In genomic region chrX:11666545-11667177, ce11 we compare ENCODE assay signal across 4 worm cellular contexts.
TF ChIP-seq lines count a peak whose summit lies in the region.

Gene noca-2, plus strand, starts transcription at chrX:11667127.

TF ChIP-seq in whole organism, L2 larva, 48 proteins besides CTCF, POLR2A, EP300 and RAD21:
- peak; percentile 75 for TF ChIP-seq C34F6.9 (tag; optimal IDR thresholded peaks at IDR 0.05; lab: Kevin White, UChicago)
- TF ChIP-seq sem-4 (tag; optimal IDR thresholded peaks at IDR 0.05; lab: Kevin White, UChicago) = peak; percentile 3
- TF ChIP-seq fos-1 (tag; optimal IDR thresholded peaks at IDR 0.05; lab: Kevin White, UChicago) = peak; percentile 15
- TF ChIP-seq ztf-1 (GFP tag; conservative IDR thresholded peaks at IDR 0.05; lab: Robert Waterston, UW) = no peak
- peak; percentile 8 for TF ChIP-seq crh-2 (tag; optimal IDR thresholded peaks at IDR 0.05; lab: Kevin White, UChicago)
- TF ChIP-seq lsy-2 (tag; optimal IDR thresholded peaks at IDR 0.05; lab: Kevin White, UChicago) = peak in 1 of 2 experiments; percentile 44
- TF ChIP-seq F13H6.1 (tag; optimal IDR thresholded peaks at IDR 0.05; lab: Kevin White, UChicago) = peak; percentile 47
- TF ChIP-seq egl-27 (tag; optimal IDR thresholded peaks at IDR 0.05; lab: Kevin White, UChicago) = peak; percentile 36
- peak; percentile 67 for TF ChIP-seq sma-9 (GFP tag; optimal IDR thresholded peaks at IDR 0.05; lab: Kevin White, UChicago)
- TF ChIP-seq sma-9 (tag; optimal IDR thresholded peaks at IDR 0.05; lab: Kevin White, UChicago) = no peak
- no peak for TF ChIP-seq lin-11 (tag; optimal IDR thresholded peaks at IDR 0.05; lab: Kevin White, UChicago)
- peak; percentile 81 for TF ChIP-seq unc-55 (GFP tag; optimal IDR thresholded peaks at IDR 0.05; lab: Kevin White, UChicago)
- TF ChIP-seq zag-1 (tag; optimal IDR thresholded peaks at IDR 0.05; lab: Kevin White, UChicago) = peak; percentile 55
- no peak for TF ChIP-seq nhr-21 (tag; optimal IDR thresholded peaks at IDR 0.05; lab: Kevin White, UChicago)
- peak; percentile 6 for TF ChIP-seq nhr-129 (tag; optimal IDR thresholded peaks at IDR 0.05; lab: Kevin White, UChicago)
- TF ChIP-seq ceh-16 (tag; optimal IDR thresholded peaks at IDR 0.05; lab: Kevin White, UChicago) = no peak
- TF ChIP-seq mab-5 (tag; optimal IDR thresholded peaks at IDR 0.05; lab: Kevin White, UChicago) = peak; percentile 76

TF ChIP-seq in whole organism, L4 larva, 104 proteins besides CTCF, POLR2A, EP300 and RAD21 (continues in another document):
- TF ChIP-seq nhr-6 (tag; optimal IDR thresholded peaks at IDR 0.05; lab: Kevin White, UChicago) (peak; percentile 4), F49E8.2 (tag; optimal IDR thresholded peaks at IDR 0.05; lab: Kevin White, UChicago; ENCODE audit: borderline replicate concordance) (no peak), nhr-10 (tag; optimal IDR thresholded peaks at IDR 0.05; lab: Kevin White, UChicago) (no peak), saeg-2 (GFP tag; IDR thresholded peaks at IDR 0.05; lab: Robert Waterston, UW) (no peak), zip-2 (tag; optimal IDR thresholded peaks at IDR 0.05; lab: Kevin White, UChicago) (no peak), F10B5.3 (tag; optimal IDR thresholded peaks at IDR 0.05; lab: Kevin White, UChicago) (no peak), R02D3.7 (tag; optimal IDR thresholded peaks at IDR 0.05; lab: Kevin White, UChicago) (no peak), dve-1 (tag; optimal IDR thresholded peaks at IDR 0.05; lab: Kevin White, UChicago; ENCODE audit: insufficient read depth) (no peak), duxl-1 (tag; optimal IDR thresholded peaks at IDR 0.05; lab: Kevin White, UChicago; ENCODE audit: poor library complexity) (no peak), mxl-2 (GFP tag; conservative IDR thresholded peaks at IDR 0.05; lab: Robert Waterston, UW) (no peak), spr-3 (GFP tag; optimal IDR thresholded peaks at IDR 0.05; lab: Kevin White, UChicago) (no peak), nhr-25 (tag; optimal IDR thresholded peaks at IDR 0.05; lab: Kevin White, UChicago; ENCODE audit: borderline replicate concordance, insufficient read depth) (no peak), nhr-11 (tag; optimal IDR thresholded peaks at IDR 0.05; lab: Kevin White, UChicago) (no peak), ZK546.5 (tag; optimal IDR thresholded peaks at IDR 0.05; lab: Kevin White, UChicago) (no peak), tra-1 (GFP tag; IDR thresholded peaks at IDR 0.05; lab: Robert Waterston, UW) (no peak), php-3 (GFP tag; IDR thresholded peaks at IDR 0.05; lab: Robert Waterston, UW) (no peak), lin-38 (GFP tag; IDR thresholded peaks at IDR 0.05; lab: Robert Waterston, UW) (no peak), lin-1 (GFP tag; IDR thresholded peaks at IDR 0.05; lab: Robert Waterston, UW) (no peak), dmd-6 (GFP tag; IDR thresholded peaks at IDR 0.05; lab: Robert Waterston, UW) (peak; percentile 36), ceh-28 (tag; optimal IDR thresholded peaks at IDR 0.05; lab: Kevin White, UChicago) (no peak), nhr-111 (GFP tag; optimal IDR thresholded peaks at IDR 0.05; lab: Kevin White, UChicago) (no peak), ceh-82 (tag; optimal IDR thresholded peaks at IDR 0.05; lab: Kevin White, UChicago) (no peak), skn-1 (tag; optimal IDR thresholded peaks at IDR 0.05; lab: Kevin White, UChicago) (no peak), zfp-2 (tag; optimal IDR thresholded peaks at IDR 0.05; lab: Kevin White, UChicago) (no peak), ces-1 (GFP tag; optimal IDR thresholded peaks at IDR 0.05; lab: Kevin White, UChicago) (no peak), unc-130 (GFP tag; optimal IDR thresholded peaks at IDR 0.05; lab: Kevin White, UChicago) (no peak), aly-2 (tag; optimal IDR thresholded peaks at IDR 0.05; lab: Kevin White, UChicago) (no peak)

TF ChIP-seq in whole organism, late embryonic, 69 proteins besides CTCF, POLR2A, EP300 and RAD21:
- TF ChIP-seq nfya-1 (tag; optimal IDR thresholded peaks at IDR 0.05; lab: Kevin White, UChicago) (peak; percentile 61), ceh-34 (tag; optimal IDR thresholded peaks at IDR 0.05; lab: Kevin White, UChicago) (peak; percentile 9), ceh-31 (tag; optimal IDR thresholded peaks at IDR 0.05; lab: Kevin White, UChicago) (peak; percentile 24), unc-42 (tag; optimal IDR thresholded peaks at IDR 0.05; lab: Kevin White, UChicago) (peak; percentile 65), unc-55 (GFP tag; optimal IDR thresholded peaks at IDR 0.05; lab: Kevin White, UChicago) (peak; percentile 62), nhr-11 (tag; optimal IDR thresholded peaks at IDR 0.05; lab: Kevin White, UChicago) (no peak), pax-1 (tag; optimal IDR thresholded peaks at IDR 0.05; lab: Kevin White, UChicago) (no peak)

TF ChIP-seq in whole organism, mixed stage, embryonic, 35 proteins besides CTCF, POLR2A, EP300 and RAD21:
- TF ChIP-seq elt-3 (tag; optimal IDR thresholded peaks at IDR 0.05; lab: Kevin White, UChicago) = no peak
- peak; percentile 12 for TF ChIP-seq mep-1 (tag; optimal IDR thresholded peaks at IDR 0.05; lab: Kevin White, UChicago)
- peak; percentile 83 for TF ChIP-seq ces-1 (GFP tag; optimal IDR thresholded peaks at IDR 0.05; lab: Kevin White, UChicago)
- TF ChIP-seq nhr-28 (tag; optimal IDR thresholded peaks at IDR 0.05; lab: Kevin White, UChicago) = no peak
- TF ChIP-seq ceh-83 (GFP tag; optimal IDR thresholded peaks at IDR 0.05; lab: Kevin White, UChicago) = no peak
- peak; percentile 23 for TF ChIP-seq hlh-1 (tag; optimal IDR thresholded peaks at IDR 0.05; lab: Kevin White, UChicago)
- no peak for TF ChIP-seq ceh-39 (tag; optimal IDR thresholded peaks at IDR 0.05; lab: Kevin White, UChicago)
- peak; percentile 83 for TF ChIP-seq ham-2 (GFP tag; optimal IDR thresholded peaks at IDR 0.05; lab: Kevin White, UChicago)
- TF ChIP-seq unc-39 (tag; optimal IDR thresholded peaks at IDR 0.05; lab: Kevin White, UChicago) = no peak
- TF ChIP-seq lin-32 (GFP tag; optimal IDR thresholded peaks at IDR 0.05; lab: Kevin White, UChicago) = no peak
- no peak for TF ChIP-seq mab-5 (tag; optimal IDR thresholded peaks at IDR 0.05; lab: Kevin White, UChicago)
- peak; percentile 16 for TF ChIP-seq unc-120 (tag; optimal IDR thresholded peaks at IDR 0.05; lab: Kevin White, UChicago; ENCODE audit: poor library complexity, severe bottlenecking)
- TF ChIP-seq lsy-2 (tag; optimal IDR thresholded peaks at IDR 0.05; lab: Kevin White, UChicago) = peak; percentile 25
- no peak for TF ChIP-seq cnd-1 (tag; optimal IDR thresholded peaks at IDR 0.05; lab: Kevin White, UChicago)
- no peak for TF ChIP-seq unc-62 (GFP tag; optimal IDR thresholded peaks at IDR 0.05; lab: Kevin White, UChicago)
